Fruit fly (Drosophila melanogaster) Kc167 (cell line): ENCODE measurements around the gene CG11983.

Source experiments
- insv ChIP-seq: fragments of >200 bp; optimal IDR thresholded peaks from 3 replicates; lab custom pipeline; 2018; ENCODE audit warnings: missing external identifiers
- psq ChIP-seq: fragments of >200 bp; optimal IDR thresholded peaks from 2 replicates; lab custom pipeline; 2017; ENCODE audit warnings: missing external identifiers
- ttk ChIP-seq: sonication (Bioruptor generic); optimal IDR thresholded peaks from 2 replicates; lab custom pipeline; 2017; ENCODE audit warnings: missing external identifiers

- TF ChIP-seq ttk (lab: Kevin White, UChicago) (no peak), insv (lab: Kevin White, UChicago) (no peak), psq (no peak)
These were observed 20.6 kb downstream of the CG11983 start for dm6 chr3R:9028690-9029089.
